Worm (Caenorhabditis elegans) whole organism, young adult: ENCODE results near the gene sru-36.

Experiments
- F57A8.1 ChIP-seq: fragments of 200-800 bp; sonication (Bioruptor generic); optimal IDR thresholded peaks from 2 replicates; lab custom pipeline; 2018; ENCODE audit warnings: mild to moderate bottlenecking, missing genetic modification characterization, moderate library complexity, missing compliant biosample characterization
- hsf-1 ChIP-seq: fragments of 200-800 bp; sonication (Bioruptor generic); IDR thresholded peaks from 2 replicates; pipeline ENCODE4 v1.3.6; 2022; ENCODE audit warnings: missing genetic modification reagents, missing genetic modification characterization, missing compliant biosample characterization

DNA sequence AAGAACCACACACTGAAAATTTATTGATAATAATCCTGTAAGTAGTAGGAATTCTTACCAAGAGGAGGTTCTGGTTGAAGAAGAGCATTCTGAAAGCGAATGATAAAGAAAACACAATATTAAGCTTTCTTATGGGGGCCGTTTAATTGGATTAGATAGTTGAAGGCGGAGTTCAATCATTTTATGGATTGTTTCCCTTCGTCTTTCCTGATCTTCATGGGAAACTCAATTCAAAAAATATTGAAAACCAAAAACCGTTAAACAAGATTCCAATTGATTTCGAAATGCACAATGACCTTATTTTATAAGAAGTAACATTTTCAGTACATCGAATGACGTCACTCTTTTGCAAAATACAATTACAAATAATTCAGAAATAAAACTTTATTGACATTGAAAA, 42.4 kb upstream of the sru-36 start, which contains the start of gene F46B6.13:
- TF ChIP-seq hsf-1 (GFP tag; lab: Robert Waterston, UW) = no peak
- TF ChIP-seq F57A8.1 (GFP tag; lab: Kevin White, UChicago) = no peak
